Fruit fly (Drosophila melanogaster): ENCODE measurements around the gene CG44362.

DNA sequence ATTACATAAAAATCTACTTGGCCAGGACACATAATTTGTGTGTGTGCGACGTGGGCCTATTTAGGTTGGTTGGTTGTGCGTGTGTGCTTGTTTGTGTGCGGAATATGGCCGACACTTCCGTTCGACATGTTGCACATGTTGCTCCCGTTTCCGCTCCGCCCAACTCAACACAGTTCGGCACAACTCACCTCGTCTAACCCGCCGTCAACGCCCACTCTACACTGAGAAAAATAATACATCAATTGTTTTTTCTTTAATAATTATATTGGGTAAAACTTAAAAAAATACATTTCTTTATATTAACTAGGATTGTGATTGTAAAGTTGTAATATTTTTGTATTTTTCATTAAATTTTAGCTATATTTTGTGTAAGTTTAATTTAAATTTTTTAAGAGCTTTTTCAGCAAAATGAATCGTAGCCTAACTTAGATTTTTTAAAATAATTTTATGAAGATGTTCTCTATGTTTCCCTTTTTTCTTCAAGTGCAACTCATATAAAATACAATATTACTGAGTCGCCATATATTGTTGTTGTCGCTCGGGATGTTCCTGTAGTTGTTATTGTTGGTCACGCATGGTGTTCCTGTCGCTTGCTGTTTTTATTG lies 1.2 kb downstream of the CG44362 start:
- TF ChIP-seq CG5204 (GFP tag; optimal IDR thresholded peaks at IDR 0.05) (no peak), Hr96 (GFP tag; optimal IDR thresholded peaks at IDR 0.05) (no peak), Clk (GFP tag; optimal IDR thresholded peaks at IDR 0.05) (no peak), CG14711 (tag; optimal IDR thresholded peaks at IDR 0.05) (no peak), Mnt (GFP tag; optimal IDR thresholded peaks at IDR 0.05) (no peak), tj (GFP tag; optimal IDR thresholded peaks at IDR 0.05) (no peak), CG11617 (GFP tag; optimal IDR thresholded peaks at IDR 0.05) (no peak)

Measured in whole organism, adult.